Worm (Caenorhabditis elegans): ENCODE measurements around the gene ngn-1.

ngn-1 gene

DNA sequence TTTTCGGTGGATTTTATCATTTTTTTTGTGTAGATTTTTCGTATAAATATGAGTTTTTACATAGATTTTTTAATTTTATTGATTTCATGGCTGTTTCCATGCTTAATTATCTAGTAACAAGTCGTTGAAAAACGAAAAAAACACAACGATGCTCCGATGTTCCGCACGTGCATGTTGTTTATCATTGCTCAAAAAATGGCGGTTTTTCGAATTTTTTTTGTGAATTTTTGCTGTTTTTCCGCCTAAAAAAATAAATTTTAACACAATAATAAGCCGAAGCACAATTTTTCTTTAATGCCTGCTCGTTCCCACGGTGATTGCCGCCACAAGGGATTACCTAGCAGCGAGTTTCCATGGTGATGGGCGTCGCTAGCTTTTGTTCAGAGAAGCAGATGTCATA, 14.0 kb upstream of the ngn-1 start:
- TF ChIP-seq ets-4 (tag; optimal IDR thresholded peaks at IDR 0.05) (no peak), fkh-10 (GFP tag; optimal IDR thresholded peaks at IDR 0.05) (no peak)

DNA sequence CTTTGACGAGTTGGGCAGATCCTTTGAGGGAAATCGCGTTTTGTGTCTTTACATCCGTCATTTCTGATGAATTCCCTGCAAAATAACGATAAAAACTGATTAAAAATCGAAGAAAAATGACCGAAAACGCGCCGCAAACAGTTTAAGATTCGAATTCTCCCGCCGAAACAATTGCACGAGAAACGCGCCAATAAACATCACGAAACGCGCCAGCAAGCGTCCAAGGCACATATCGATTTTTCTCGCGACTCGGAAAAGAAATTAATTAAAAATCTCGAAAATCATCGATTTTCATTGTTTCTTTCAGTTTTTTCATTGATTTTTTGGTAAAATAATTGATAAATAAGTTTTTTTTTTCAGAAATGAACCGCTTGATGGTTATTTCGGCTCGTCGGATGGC, 12.9 kb upstream of the ngn-1 start, which contains the start of the genes mdf-2 and nduv-3:
TSS of gene mdf-2 (minus strand) at position 176 of the 400 bp plus-strand sequence.
TSS of gene nduv-3 (plus strand) at position 361 of the 400 bp plus-strand sequence.
- peak; percentile 93 for TF ChIP-seq ceh-48 (tag; optimal IDR thresholded peaks at IDR 0.05)
- TF ChIP-seq unc-42 (tag; optimal IDR thresholded peaks at IDR 0.05), result peak; percentile 44
- no peak for TF ChIP-seq dve-1 (tag; optimal IDR thresholded peaks at IDR 0.05)
- no peak for TF ChIP-seq fkh-10 (GFP tag; optimal IDR thresholded peaks at IDR 0.05)
- TF ChIP-seq unc-55 (GFP tag; optimal IDR thresholded peaks at IDR 0.05), result peak; percentile 47
- TF ChIP-seq ref-2 (tag; optimal IDR thresholded peaks at IDR 0.05), result no peak
- peak; percentile 11 for TF ChIP-seq tbx-2 (tag; optimal IDR thresholded peaks at IDR 0.05)
- no peak for TF ChIP-seq rnt-1 (tag; optimal IDR thresholded peaks at IDR 0.05)
- TF ChIP-seq ceh-34 (tag; optimal IDR thresholded peaks at IDR 0.05), result no peak
- TF ChIP-seq ahr-1 (tag; optimal IDR thresholded peaks at IDR 0.05), result no peak
- TF ChIP-seq K02D7.2 (tag; optimal IDR thresholded peaks at IDR 0.05), result no peak
- no peak for TF ChIP-seq ceh-22 (tag; optimal IDR thresholded peaks at IDR 0.05)
- TF ChIP-seq nfya-1 (tag; optimal IDR thresholded peaks at IDR 0.05), result peak; percentile 49
- TF ChIP-seq madf-2 (tag; optimal IDR thresholded peaks at IDR 0.05), result no peak
- no peak for TF ChIP-seq ztf-16 (tag; optimal IDR thresholded peaks at IDR 0.05)
- no peak for TF ChIP-seq ceh-2 (tag; optimal IDR thresholded peaks at IDR 0.05)
- TF ChIP-seq gmeb-2 (tag; optimal IDR thresholded peaks at IDR 0.05), result no peak
- TF ChIP-seq ceh-14 (tag; optimal IDR thresholded peaks at IDR 0.05), result peak; percentile 41

DNA sequence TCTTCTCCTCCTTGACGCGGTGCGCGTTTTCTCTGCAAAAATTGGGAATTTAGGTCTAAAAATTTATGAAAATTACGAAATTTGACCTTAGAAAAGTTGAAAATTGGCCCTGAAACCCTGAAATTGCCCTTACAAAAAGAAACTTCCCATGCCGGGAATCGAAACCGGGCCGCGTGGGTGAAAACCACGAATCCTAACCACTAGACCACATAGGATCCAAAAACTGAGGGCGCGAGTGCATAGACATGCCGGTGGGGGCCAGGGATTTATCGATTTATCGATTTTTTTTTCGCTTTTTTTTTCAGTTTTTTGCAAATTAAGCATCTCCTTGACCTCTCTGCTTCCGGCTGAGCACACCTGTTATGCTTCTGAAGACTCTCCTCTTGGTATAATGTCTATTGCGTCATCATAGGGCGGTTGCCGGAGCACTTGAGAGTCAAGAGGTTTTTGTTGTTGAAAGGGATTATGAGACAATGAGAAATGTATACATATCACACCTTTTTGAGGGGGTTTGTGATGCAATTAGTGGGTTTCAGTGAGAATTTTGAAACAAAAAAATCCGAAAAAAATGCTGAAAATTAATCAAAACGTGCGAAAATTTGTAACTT, 11.7 kb upstream of the ngn-1 start:
- TF ChIP-seq hlh-15 (tag; optimal IDR thresholded peaks at IDR 0.05) (no peak), unc-55 (GFP tag; optimal IDR thresholded peaks at IDR 0.05) (no peak), fax-1 (tag; optimal IDR thresholded peaks at IDR 0.05) (no peak), pros-1 (tag; optimal IDR thresholded peaks at IDR 0.05) (no peak), ceh-22 (tag; optimal IDR thresholded peaks at IDR 0.05) (no peak), ceh-14 (tag; optimal IDR thresholded peaks at IDR 0.05) (peak; percentile 13), pax-1 (tag; optimal IDR thresholded peaks at IDR 0.05) (no peak), nhr-232 (tag; optimal IDR thresholded peaks at IDR 0.05) (peak; percentile 16), ahr-1 (tag; optimal IDR thresholded peaks at IDR 0.05) (no peak), sox-4 (tag; optimal IDR thresholded peaks at IDR 0.05) (peak; percentile 38), npax-4 (tag; optimal IDR thresholded peaks at IDR 0.05) (no peak), elt-4 (tag; optimal IDR thresholded peaks at IDR 0.05) (no peak), ceh-31 (tag; optimal IDR thresholded peaks at IDR 0.05) (peak; percentile 4), tbx-7 (tag; optimal IDR thresholded peaks at IDR 0.05) (no peak), syd-9 (tag; optimal IDR thresholded peaks at IDR 0.05) (no peak), ztf-16 (tag; optimal IDR thresholded peaks at IDR 0.05) (peak; percentile 9), pat-9 (tag; optimal IDR thresholded peaks at IDR 0.05) (no peak), ttx-3 (tag; optimal IDR thresholded peaks at IDR 0.05) (peak; percentile 56), lim-6 (tag; optimal IDR thresholded peaks at IDR 0.05) (no peak), ceh-34 (tag; optimal IDR thresholded peaks at IDR 0.05) (peak; percentile 14), madf-2 (tag; optimal IDR thresholded peaks at IDR 0.05) (no peak), nhr-11 (tag; optimal IDR thresholded peaks at IDR 0.05) (no peak), ceh-9 (tag; optimal IDR thresholded peaks at IDR 0.05) (peak; percentile 65), ceh-19 (GFP tag; optimal IDR thresholded peaks at IDR 0.05) (no peak), unc-42 (tag; optimal IDR thresholded peaks at IDR 0.05) (no peak), lin-11 (tag; optimal IDR thresholded peaks at IDR 0.05) (peak; percentile 54), mec-3 (tag; optimal IDR thresholded peaks at IDR 0.05; ENCODE audit: borderline replicate concordance) (no peak), elt-2 (tag; optimal IDR thresholded peaks at IDR 0.05) (peak; percentile 40), F13H6.1 (tag; optimal IDR thresholded peaks at IDR 0.05) (no peak), sox-2 (GFP tag; IDR thresholded peaks at IDR 0.05) (no peak), C38D4.7 (GFP tag; optimal IDR thresholded peaks at IDR 0.05) (peak; percentile 44), sdc-2 (tag; optimal IDR thresholded peaks at IDR 0.05) (no peak), zip-5 (tag; optimal IDR thresholded peaks at IDR 0.05) (no peak), pag-3 (tag; optimal IDR thresholded peaks at IDR 0.05; ENCODE audit: borderline replicate concordance) (no peak), pqm-1 (tag; optimal IDR thresholded peaks at IDR 0.05) (no peak), pha-4 (tag; optimal IDR thresholded peaks at IDR 0.05) (no peak), che-1 (tag; optimal IDR thresholded peaks at IDR 0.05) (peak; percentile 61)
